Worm (Caenorhabditis elegans) whole organism, L4 larva: Measurements from ENCODE around the gene poml-1.

ENCODE experiments used
- D1046.2 ChIP-seq: fragments of 200-800 bp; sonication (Bioruptor generic); IDR thresholded peaks from 2 replicates; pipeline ENCODE4 v1.3.6; 2022; ENCODE audit warnings: missing genetic modification characterization, missing compliant biosample characterization
- F10B5.3 ChIP-seq: sonication (generic microtip); optimal IDR thresholded peaks from 2 replicates; lab custom pipeline; 2016; ENCODE audit warnings: mild to moderate bottlenecking, missing genetic modification characterization, missing compliant biosample characterization
- F44E2.7 ChIP-seq: fragments of 200-800 bp; sonication (Bioruptor generic); IDR thresholded peaks from 2 replicates; pipeline ENCODE4 v2.1.2; 2022; ENCODE audit warnings: missing genetic modification characterization, missing compliant biosample characterization
- T20F7.1 ChIP-seq: fragments of 200-800 bp; sonication (Bioruptor generic); optimal IDR thresholded peaks from 2 replicates; lab custom pipeline; 2018; ENCODE audit warnings: mild to moderate bottlenecking, missing genetic modification characterization, missing compliant biosample characterization
- T26A8.4 ChIP-seq: fragments of 200-800 bp; sonication (Bioruptor generic); IDR thresholded peaks from 2 replicates; pipeline ENCODE4 v1.3.6; 2022; ENCODE audit warnings: missing genetic modification characterization, missing compliant biosample characterization
- Y105C5A.15 ChIP-seq: fragments of 200-800 bp; sonication (Bioruptor generic); IDR thresholded peaks from 2 replicates; pipeline ENCODE4 v1.3.6; 2022; ENCODE audit warnings: missing genetic modification characterization, missing compliant biosample characterization
- Y48G9A.11 ChIP-seq: fragments of 200-800 bp; sonication (Bioruptor generic); IDR thresholded peaks from 2 replicates; pipeline ENCODE4 v1.3.6; 2022; ENCODE audit warnings: missing genetic modification reagents, missing genetic modification characterization, missing compliant biosample characterization
- Y75B8A.6 ChIP-seq: fragments of 200-800 bp; sonication (Bioruptor generic); IDR thresholded peaks from 2 replicates; pipeline ENCODE4 v1.3.6; 2022; ENCODE audit warnings: missing genetic modification reagents, missing genetic modification characterization, missing compliant biosample characterization
- ZK337.2 ChIP-seq: fragments of 200-800 bp; sonication (Bioruptor generic); IDR thresholded peaks from 2 replicates; pipeline ENCODE4 v1.3.6; 2022; ENCODE audit warnings: missing genetic modification reagents, missing genetic modification characterization, missing compliant biosample characterization
- ZK546.5 ChIP-seq, 2 experiments: sonication (generic microtip); optimal IDR thresholded peaks; 2 replicates each; lab custom pipeline; 2017; ENCODE audit warnings: missing biosample characterization in 2 of 2, missing genetic modification characterization in 2 of 2
- ama-1 ChIP-seq: fragments of 150-350 bp; optimal IDR thresholded peaks from 2 replicates; lab custom pipeline; 2014; ENCODE audit warnings: inconsistent platforms, mixed read lengths
- arid-1 ChIP-seq: fragments of 200-800 bp; sonication (Bioruptor generic); conservative IDR thresholded peaks from 2 replicates; pipeline ENCODE4 v1.3.6; 2022; ENCODE audit warnings: missing genetic modification reagents, missing genetic modification characterization, missing compliant biosample characterization
- attf-4 ChIP-seq: sonication (generic microtip); optimal IDR thresholded peaks from 3 replicates; lab custom pipeline; 2017; ENCODE audit warnings: missing biosample characterization, missing genetic modification characterization
- ceh-32 ChIP-seq: sonication (generic microtip); optimal IDR thresholded peaks from 2 replicates; lab custom pipeline; 2016; ENCODE audit warnings: mild to moderate bottlenecking, missing genetic modification characterization, missing compliant biosample characterization; ENCODE audit not compliant: poor library complexity
- ceh-44 ChIP-seq: fragments of 200-800 bp; sonication (Bioruptor generic); IDR thresholded peaks from 2 replicates; pipeline ENCODE4 v1.3.6; 2022; ENCODE audit warnings: missing genetic modification reagents, missing genetic modification characterization, missing compliant biosample characterization
- ceh-82 ChIP-seq: sonication (generic microtip); optimal IDR thresholded peaks from 2 replicates; lab custom pipeline; 2017; ENCODE audit warnings: missing biosample characterization, missing genetic modification characterization
- dmd-9 ChIP-seq: fragments of 200-800 bp; sonication (Bioruptor generic); IDR thresholded peaks from 2 replicates; pipeline ENCODE4 v1.3.6; 2022; ENCODE audit warnings: missing genetic modification reagents, missing genetic modification characterization, missing compliant biosample characterization
- fkh-10 ChIP-seq: fragments of 150-350 bp; optimal IDR thresholded peaks from 2 replicates; lab custom pipeline; 2014; ENCODE audit warnings: missing biosample characterization, missing genetic modification reagents, missing genetic modification characterization
- gei-8 ChIP-seq: fragments of 200-800 bp; sonication (Bioruptor generic); optimal IDR thresholded peaks from 2 replicates; lab custom pipeline; 2018; ENCODE audit warnings: mild to moderate bottlenecking, missing genetic modification characterization, missing compliant biosample characterization
- hif-1 ChIP-seq, 2 experiments: sonication (generic microtip); optimal IDR thresholded peaks; 2 replicates each; lab custom pipeline; 2016 to 2017; ENCODE audit warnings: missing compliant biosample characterization in 2 of 2, missing genetic modification characterization in 2 of 2, missing genetic modification reagents in 2 of 2, missing genotype in 2 of 2, mild to moderate bottlenecking in 1 of 2
- hlh-11 ChIP-seq: fragments of 200-800 bp; sonication (Bioruptor generic); optimal IDR thresholded peaks from 2 replicates; lab custom pipeline; 2018; ENCODE audit warnings: mild to moderate bottlenecking, missing genetic modification characterization, missing compliant biosample characterization
- hlh-30 ChIP-seq: sonication (generic microtip); optimal IDR thresholded peaks from 2 replicates; lab custom pipeline; 2017; ENCODE audit warnings: antibody characterized with exemption, mild to moderate bottlenecking, missing genetic modification characterization, missing compliant biosample characterization; ENCODE audit not compliant: insufficient read depth
- jun-1 ChIP-seq: fragments of 150-350 bp; optimal IDR thresholded peaks from 2 replicates; lab custom pipeline; 2014; ENCODE audit warnings: missing biosample characterization, missing genetic modification reagents, missing genetic modification characterization
- lim-7 ChIP-seq: fragments of 200-800 bp; sonication (Bioruptor generic); IDR thresholded peaks from 2 replicates; pipeline ENCODE4 v1.3.6; 2022; ENCODE audit warnings: missing genetic modification characterization, missing compliant biosample characterization
- lin-1 ChIP-seq: fragments of 200-800 bp; sonication (Bioruptor generic); IDR thresholded peaks from 2 replicates; pipeline ENCODE4 v1.3.6; 2022; ENCODE audit warnings: missing genetic modification reagents, missing genetic modification characterization, missing compliant biosample characterization
- lin-15B ChIP-seq: fragments of 150-350 bp; sonication (generic microtip); optimal IDR thresholded peaks from 3 replicates; lab custom pipeline; 2014; ENCODE audit warnings: missing biosample characterization, missing genetic modification characterization
- lir-3 ChIP-seq: sonication (generic microtip); optimal IDR thresholded peaks from 2 replicates; lab custom pipeline; 2016; ENCODE audit warnings: mild to moderate bottlenecking, missing genetic modification characterization, missing compliant biosample characterization
- lsy-2 ChIP-seq, 2 experiments: fragments of 150-350 bp in 1 of 2; sonication (generic microtip) in 1 of 2; optimal IDR thresholded peaks; 2 replicates each; lab custom pipeline; 2014 to 2017; ENCODE audit warnings: missing biosample characterization in 2 of 2, missing genetic modification characterization in 2 of 2
- madf-9 ChIP-seq: fragments of 200-800 bp; sonication (Bioruptor generic); conservative IDR thresholded peaks from 2 replicates; pipeline ENCODE4 v1.3.6; 2022; ENCODE audit warnings: missing genetic modification reagents, missing genetic modification characterization, missing compliant biosample characterization
- mes-2 ChIP-seq: sonication (generic microtip); optimal IDR thresholded peaks from 2 replicates; lab custom pipeline; 2016; ENCODE audit warnings: missing genotype, mild to moderate bottlenecking, missing genetic modification characterization, missing compliant biosample characterization; ENCODE audit not compliant: poor library complexity, severe bottlenecking
- mxl-2 ChIP-seq: fragments of 200-800 bp; sonication (Bioruptor generic); conservative IDR thresholded peaks from 2 replicates; pipeline ENCODE4 v1.3.6; 2022; ENCODE audit warnings: missing genetic modification reagents, missing genetic modification characterization, missing compliant biosample characterization
- mxl-3 ChIP-seq: fragments of 200-800 bp; sonication (Bioruptor generic); optimal IDR thresholded peaks from 2 replicates; lab custom pipeline; 2018; ENCODE audit warnings: mild to moderate bottlenecking, missing genetic modification characterization, missing compliant biosample characterization
- nhr-102 ChIP-seq: sonication (generic microtip); optimal IDR thresholded peaks from 2 replicates; lab custom pipeline; 2016; ENCODE audit warnings: mild to moderate bottlenecking, missing genetic modification characterization, moderate library complexity, missing compliant biosample characterization
- nhr-11 ChIP-seq: fragments of 150-350 bp; optimal IDR thresholded peaks from 2 replicates; lab custom pipeline; 2014; ENCODE audit warnings: missing biosample characterization, missing genetic modification characterization
- nhr-237 ChIP-seq: sonication (generic microtip); optimal IDR thresholded peaks from 2 replicates; lab custom pipeline; 2017; ENCODE audit warnings: missing biosample characterization, missing genetic modification characterization
- nhr-28 ChIP-seq: fragments of 150-350 bp; optimal IDR thresholded peaks from 2 replicates; lab custom pipeline; 2014; ENCODE audit warnings: missing biosample characterization, missing genetic modification characterization
- nhr-42 ChIP-seq: fragments of 200-800 bp; sonication (Bioruptor generic); IDR thresholded peaks from 2 replicates; pipeline ENCODE4 v1.3.6; 2022; ENCODE audit warnings: missing genetic modification characterization, missing compliant biosample characterization
- nhr-76 ChIP-seq: fragments of 150-350 bp; optimal IDR thresholded peaks from 2 replicates; lab custom pipeline; 2014; ENCODE audit warnings: missing biosample characterization, missing genetic modification characterization
- pha-4 ChIP-seq, 2 experiments: fragments of 150-350 bp in 1 of 2; fragments of 200-800 bp in 1 of 2; sonication (Bioruptor generic) in 1 of 2; IDR thresholded peaks in 1 of 2; optimal IDR thresholded peaks in 1 of 2; 2 replicates each; pipeline versions ENCODE4 v1.3.6 to Lab custom; 2014 to 2022; ENCODE audit warnings: missing genetic modification characterization in 2 of 2, missing genetic modification reagents in 2 of 2, missing biosample characterization in 1 of 2, missing compliant biosample characterization in 1 of 2
- php-3 ChIP-seq: fragments of 200-800 bp; sonication (Bioruptor generic); IDR thresholded peaks from 2 replicates; pipeline ENCODE4 v1.3.6; 2022; ENCODE audit warnings: missing genetic modification reagents, missing genetic modification characterization, missing compliant biosample characterization
- pqm-1 ChIP-seq: sonication (generic microtip); optimal IDR thresholded peaks from 2 replicates; lab custom pipeline; 2017; ENCODE audit warnings: missing biosample characterization, missing genetic modification characterization
- rbr-2 ChIP-seq: sonication (generic microtip); optimal IDR thresholded peaks from 2 replicates; lab custom pipeline; 2016; ENCODE audit warnings: missing genotype, missing genetic modification characterization, missing compliant biosample characterization
- saeg-2 ChIP-seq: fragments of 200-800 bp; sonication (Bioruptor generic); IDR thresholded peaks from 2 replicates; pipeline ENCODE4 v1.3.6; 2022; ENCODE audit warnings: missing genetic modification reagents, missing genetic modification characterization, missing compliant biosample characterization
- sdz-12 ChIP-seq: fragments of 200-800 bp; sonication (Bioruptor generic); optimal IDR thresholded peaks from 2 replicates; lab custom pipeline; 2018; ENCODE audit warnings: mild to moderate bottlenecking, missing genetic modification characterization, missing compliant biosample characterization
- spr-1 ChIP-seq: sonication (generic microtip); optimal IDR thresholded peaks from 2 replicates; lab custom pipeline; 2016; ENCODE audit warnings: mild to moderate bottlenecking, missing genetic modification characterization, missing compliant biosample characterization
- tag-97 ChIP-seq: fragments of 200-800 bp; sonication (Bioruptor generic); IDR thresholded peaks from 2 replicates; pipeline ENCODE4 v1.3.6; 2022; ENCODE audit warnings: missing genetic modification characterization, missing compliant biosample characterization
- unc-62 ChIP-seq, 3 experiments: fragments of 150-350 bp in 1 of 3; sonication (generic microtip); optimal IDR thresholded peaks in 2 of 3; peaks in 1 of 3; 1 replicate in 1 of 3; 2 replicates in 2 of 3; lab custom pipeline; 2014 to 2017; ENCODE audit warnings: missing biosample characterization in 3 of 3, missing genetic modification characterization in 3 of 3, missing genetic modification reagents in 3 of 3, missing genotype in 1 of 3
- vab-7 ChIP-seq: fragments of 200-800 bp; sonication (Bioruptor generic); IDR thresholded peaks from 2 replicates; pipeline ENCODE4 v1.3.6; 2022; ENCODE audit warnings: missing genetic modification reagents, missing genetic modification characterization, missing compliant biosample characterization
- zip-2 ChIP-seq: fragments of 150-350 bp; optimal IDR thresholded peaks from 2 replicates; lab custom pipeline; 2014; ENCODE audit warnings: missing biosample characterization, missing genetic modification characterization

The poml-1 gene

ce11 chrX:13700642-13701233 lies 22.0 kb downstream of the poml-1 start (continued):
- peak; percentile 94 for TF ChIP-seq nhr-28 (tag; lab: Kevin White, UChicago)
- peak; percentile 95 to 97 for TF ChIP-seq lsy-2 (tag; optimal IDR thresholded peaks at IDR 0.05; lab: Kevin White, UChicago)
- peak; percentile 85 for TF ChIP-seq nhr-76 (tag; lab: Kevin White, UChicago)
- peak; percentile 97 for TF ChIP-seq hlh-11
- TF ChIP-seq ZK546.5 (tag; optimal IDR thresholded peaks at IDR 0.05; lab: Kevin White, UChicago), result peak; percentile 33 to 76
- peak; percentile 98 for TF ChIP-seq php-3
- TF ChIP-seq rbr-2, result peak; percentile 99
- TF ChIP-seq F10B5.3, result peak; percentile 97
- TF ChIP-seq Y48G9A.11 (GFP tag; lab: Robert Waterston, UW), result 0 out of 2 replicates have a peak, but pooled peaks have one; percentile 59
- TF ChIP-seq dmd-9 (GFP tag; lab: Robert Waterston, UW), result peak; percentile 94
- TF ChIP-seq saeg-2 (GFP tag; lab: Robert Waterston, UW), result peak; percentile 99
- peak; percentile 92 for TF ChIP-seq mxl-3
- peak; percentile 99 for TF ChIP-seq fkh-10 (GFP tag; lab: Kevin White, UChicago)
- peak; percentile 95 for TF ChIP-seq D1046.2 (GFP tag; lab: Robert Waterston, UW)
- TF ChIP-seq nhr-237 (tag; lab: Kevin White, UChicago), result peak; percentile 95
- peak; percentile 26 for TF ChIP-seq pqm-1 (tag; lab: Kevin White, UChicago)
- peak; percentile 86 for TF ChIP-seq mxl-2 (GFP tag; lab: Robert Waterston, UW)
- peak; percentile 90 to 100 for TF ChIP-seq unc-62 (GFP tag; optimal IDR thresholded peaks at IDR 0.05 in 1 of 2; lab: Kevin White, UChicago)
- TF ChIP-seq unc-62 (tag; optimal IDR thresholded peaks at IDR 0.05; lab: Kevin White, UChicago), result peak; percentile 61
- TF ChIP-seq pha-4 (GFP tag; IDR thresholded peaks at IDR 0.05; lab: Robert Waterston, UW), result peak; percentile 97
- peak; percentile 77 for TF ChIP-seq pha-4 (tag; optimal IDR thresholded peaks at IDR 0.05; lab: Kevin White, UChicago)
- no peak for TF ChIP-seq Y75B8A.6 (GFP tag; lab: Robert Waterston, UW)
- TF ChIP-seq lin-1 (GFP tag; lab: Robert Waterston, UW), result peak; percentile 87
- peak; percentile 97 for TF ChIP-seq hlh-30 (tag; lab: Kevin White, UChicago)
- peak; percentile 89 for TF ChIP-seq ZK337.2 (GFP tag; lab: Robert Waterston, UW)
- TF ChIP-seq T26A8.4 (GFP tag; lab: Robert Waterston, UW), result peak; percentile 100
- peak; percentile 99 for TF ChIP-seq nhr-42 (GFP tag; lab: Robert Waterston, UW)
- peak; percentile 69; the same call in 1 of the 2 replicates for TF ChIP-seq lim-7 (GFP tag; lab: Robert Waterston, UW)
- peak; percentile 72 for TF ChIP-seq sdz-12
- peak; percentile 98 for TF ChIP-seq spr-1 (tag; lab: Kevin White, UChicago)
- TF ChIP-seq attf-4 (tag; lab: Kevin White, UChicago), result peak; percentile 70
- TF ChIP-seq hif-1 (tag; optimal IDR thresholded peaks at IDR 0.05; lab: Kevin White, UChicago), result peak; percentile 85 to 91
- peak; percentile 56 for TF ChIP-seq lin-15B (tag; lab: Kevin White, UChicago)
- peak; percentile 99 for TF ChIP-seq nhr-11
- peak; percentile 98 for TF ChIP-seq vab-7
- TF ChIP-seq lir-3 (tag; lab: Kevin White, UChicago), result peak; percentile 92
- TF ChIP-seq ama-1 (lab: Kevin White, UChicago), result no peak
- TF ChIP-seq ceh-82 (tag; lab: Kevin White, UChicago), result peak; percentile 100
- TF ChIP-seq ceh-32 (tag; lab: Kevin White, UChicago), result peak; percentile 92
- peak; percentile 94 for TF ChIP-seq T20F7.1 (GFP tag; lab: Kevin White, UChicago)
- TF ChIP-seq mes-2 (tag; lab: Kevin White, UChicago), result peak; percentile 98
- TF ChIP-seq madf-9, result peak; percentile 98
- peak; percentile 100 for TF ChIP-seq nhr-102
- TF ChIP-seq F44E2.7 (GFP tag; lab: Robert Waterston, UW), result no peak
- TF ChIP-seq gei-8 (GFP tag; lab: Kevin White, UChicago), result peak; percentile 97
- peak; percentile 95 for TF ChIP-seq tag-97
- peak; percentile 98 for TF ChIP-seq zip-2
- TF ChIP-seq ceh-44 (GFP tag; lab: Robert Waterston, UW), result peak; percentile 83
- peak; percentile 93 for TF ChIP-seq arid-1 (GFP tag; lab: Robert Waterston, UW)
- TF ChIP-seq Y105C5A.15 (GFP tag; lab: Robert Waterston, UW), result 0 out of 2 replicates have a peak, but pooled peaks have one; percentile 46
- peak; percentile 100 for TF ChIP-seq jun-1 (tag; lab: Kevin White, UChicago)
